Worm (Caenorhabditis elegans): ENCODE results near the gene cdc-73.

ce11 chrIV:4072027-4072426, 29.7 kb downstream of the cdc-73 start, which contains the start of gene pqn-75:
- TF ChIP-seq W03F9.2 (tag; optimal IDR thresholded peaks at IDR 0.05) (no peak), him-1 (tag; optimal IDR thresholded peaks at IDR 0.05) (no peak), dao-5 (tag; optimal IDR thresholded peaks at IDR 0.05) (no peak)
